Worm (Caenorhabditis elegans) whole organism, L1 larva: ENCODE results near the gene ttr-16.

Source experiments
- C04F5.9 ChIP-seq: sonication (generic microtip); optimal IDR thresholded peaks from 2 replicates; lab custom pipeline; 2016; ENCODE audit warnings: missing genetic modification characterization, missing compliant biosample characterization
- C16A3.4 ChIP-seq: fragments of 150-350 bp; optimal IDR thresholded peaks from 2 replicates; lab custom pipeline; 2014; ENCODE audit warnings: missing biosample characterization, missing genetic modification characterization
- C34B4.2 ChIP-seq: sonication (generic microtip); optimal IDR thresholded peaks from 2 replicates; lab custom pipeline; 2017; ENCODE audit warnings: mild to moderate bottlenecking, missing genetic modification characterization, missing compliant biosample characterization
- F16B12.6 ChIP-seq: fragments of 150-350 bp; optimal IDR thresholded peaks from 2 replicates; lab custom pipeline; 2014; ENCODE audit warnings: missing biosample characterization, missing genetic modification characterization
- aha-1 ChIP-seq: fragments of 150-350 bp; optimal IDR thresholded peaks from 2 replicates; lab custom pipeline; 2014; ENCODE audit warnings: missing biosample characterization, missing genetic modification characterization
- aly-2 ChIP-seq: fragments of 150-350 bp; optimal IDR thresholded peaks from 2 replicates; lab custom pipeline; 2014; ENCODE audit warnings: missing biosample characterization, missing genetic modification characterization
- ceh-63 ChIP-seq: fragments of 200-800 bp; sonication (Bioruptor generic); optimal IDR thresholded peaks from 2 replicates; lab custom pipeline; 2018; ENCODE audit warnings: mild to moderate bottlenecking, missing genetic modification characterization, missing compliant biosample characterization
- ceh-8 ChIP-seq: fragments of 200-800 bp; sonication (Bioruptor generic); optimal IDR thresholded peaks from 2 replicates; lab custom pipeline; 2018; ENCODE audit warnings: mild to moderate bottlenecking, missing genetic modification characterization, moderate library complexity, missing compliant biosample characterization
- ceh-82 ChIP-seq, 3 experiments: fragments of 150-350 bp in 1 of 3; sonication (generic microtip) in 2 of 3; optimal IDR thresholded peaks; 2 replicates each; lab custom pipeline; 2014 to 2017; ENCODE audit warnings: missing biosample characterization in 3 of 3, missing genetic modification characterization in 3 of 3
- ceh-90 ChIP-seq: sonication (generic microtip); optimal IDR thresholded peaks from 2 replicates; lab custom pipeline; 2016; ENCODE audit warnings: missing genetic modification characterization, missing compliant biosample characterization
- dpl-1 ChIP-seq, 3 experiments: fragments of 150-350 bp in 2 of 3; sonication (generic microtip) in 1 of 3; optimal IDR thresholded peaks; 2 replicates each; lab custom pipeline; 2014 to 2017; ENCODE audit warnings: missing biosample characterization in 3 of 3, missing genetic modification characterization in 3 of 3, missing genetic modification reagents in 3 of 3
- efl-1 ChIP-seq, 4 experiments: fragments of 150-350 bp; optimal IDR thresholded peaks in 3 of 4; peaks in 1 of 4; 1 replicate in 1 of 4; 2 replicates in 3 of 4; lab custom pipeline; 2014; ENCODE audit warnings: missing biosample characterization in 2 of 4, missing genetic modification characterization in 2 of 4, missing genetic modification reagents in 2 of 4
- elt-2 ChIP-seq: sonication (generic microtip); optimal IDR thresholded peaks from 2 replicates; lab custom pipeline; 2016; ENCODE audit warnings: missing genetic modification characterization, mild to moderate bottlenecking, inconsistent platforms, missing compliant biosample characterization, missing genetic modification reagents
- fkh-10 ChIP-seq: sonication (generic microtip); optimal IDR thresholded peaks from 2 replicates; lab custom pipeline; 2017; ENCODE audit warnings: missing biosample characterization, missing genetic modification reagents, missing genetic modification characterization
- fkh-4 ChIP-seq: sonication (generic microtip); optimal IDR thresholded peaks from 2 replicates; lab custom pipeline; 2016; ENCODE audit warnings: missing compliant biosample characterization, missing genetic modification characterization, borderline replicate concordance
- fos-1 ChIP-seq: fragments of 150-350 bp; optimal IDR thresholded peaks from 2 replicates; lab custom pipeline; 2014; ENCODE audit warnings: missing biosample characterization, missing genetic modification characterization
- grh-1 ChIP-seq: fragments of 200-800 bp; sonication (Bioruptor generic); IDR thresholded peaks from 2 replicates; pipeline ENCODE4 v1.3.6; 2022; ENCODE audit warnings: missing genetic modification reagents, missing genetic modification characterization, missing compliant biosample characterization
- hlh-17 ChIP-seq: fragments of 200-800 bp; sonication (Bioruptor generic); optimal IDR thresholded peaks from 2 replicates; lab custom pipeline; 2018; ENCODE audit warnings: missing genetic modification characterization, mild to moderate bottlenecking, missing compliant biosample characterization, moderate library complexity, borderline replicate concordance
- hlh-4 ChIP-seq: sonication (generic microtip); optimal IDR thresholded peaks from 2 replicates; lab custom pipeline; 2016; ENCODE audit warnings: mild to moderate bottlenecking, missing genetic modification characterization, missing compliant biosample characterization
- isw-1 ChIP-seq: fragments of 200-800 bp; sonication (Bioruptor generic); IDR thresholded peaks from 2 replicates; pipeline ENCODE4 v1.3.6; 2022; ENCODE audit warnings: missing genetic modification characterization, missing compliant biosample characterization
- jun-1 ChIP-seq: fragments of 150-350 bp; optimal IDR thresholded peaks from 2 replicates; lab custom pipeline; 2014; ENCODE audit warnings: missing biosample characterization, missing genetic modification reagents, missing genetic modification characterization
- lin-14 ChIP-seq: fragments of 200-800 bp; sonication (Bioruptor generic); optimal IDR thresholded peaks from 2 replicates; lab custom pipeline; 2018; ENCODE audit warnings: mild to moderate bottlenecking, missing genetic modification characterization, moderate library complexity, missing compliant biosample characterization
- lin-15B ChIP-seq: fragments of 150-350 bp; sonication (generic microtip); optimal IDR thresholded peaks from 3 replicates; lab custom pipeline; 2014; ENCODE audit warnings: missing biosample characterization, missing genetic modification characterization
- lin-35 ChIP-seq, 2 experiments: fragments of 150-350 bp; optimal IDR thresholded peaks; 2 replicates each; lab custom pipeline; 2014; ENCODE audit warnings: missing biosample characterization in 2 of 2, missing genetic modification characterization in 2 of 2, missing genetic modification reagents in 2 of 2
- lin-39 ChIP-seq: fragments of 150-350 bp; optimal IDR thresholded peaks from 2 replicates; lab custom pipeline; 2014; ENCODE audit warnings: missing biosample characterization, missing genetic modification reagents, missing genetic modification characterization
- lir-3 ChIP-seq: sonication (generic microtip); optimal IDR thresholded peaks from 2 replicates; lab custom pipeline; 2016; ENCODE audit warnings: mild to moderate bottlenecking, missing genetic modification characterization, moderate library complexity, missing compliant biosample characterization; ENCODE audit not compliant: poor library complexity
- lsy-2 ChIP-seq, 2 experiments: fragments of 150-350 bp; optimal IDR thresholded peaks; 2 replicates each; lab custom pipeline; 2014; ENCODE audit warnings: missing biosample characterization in 2 of 2, missing genetic modification characterization in 2 of 2
- mdl-1 ChIP-seq, 2 experiments: fragments of 150-350 bp; optimal IDR thresholded peaks; 2 replicates each; lab custom pipeline; 2014 to 2017; ENCODE audit warnings: missing biosample characterization in 2 of 2, missing genetic modification characterization in 2 of 2, inconsistent platforms in 1 of 2
- mef-2 ChIP-seq: fragments of 150-350 bp; optimal IDR thresholded peaks from 2 replicates; lab custom pipeline; 2014; ENCODE audit warnings: missing biosample characterization, missing genetic modification characterization
- nhr-19 ChIP-seq: fragments of 200-800 bp; sonication (Bioruptor generic); conservative IDR thresholded peaks from 2 replicates; pipeline ENCODE4 v1.3.6; 2022; ENCODE audit warnings: missing genetic modification characterization, missing compliant biosample characterization
- nhr-20 ChIP-seq: sonication (generic microtip); optimal IDR thresholded peaks from 2 replicates; lab custom pipeline; 2016; ENCODE audit warnings: mild to moderate bottlenecking, missing genetic modification characterization, missing compliant biosample characterization
- nhr-28 ChIP-seq: fragments of 150-350 bp; optimal IDR thresholded peaks from 2 replicates; lab custom pipeline; 2014; ENCODE audit warnings: missing biosample characterization, missing genetic modification characterization
- nhr-47 ChIP-seq: sonication (generic microtip); optimal IDR thresholded peaks from 2 replicates; lab custom pipeline; 2016; ENCODE audit warnings: mild to moderate bottlenecking, missing genetic modification characterization, moderate library complexity, missing compliant biosample characterization
- nhr-71 ChIP-seq: sonication (generic microtip); optimal IDR thresholded peaks from 2 replicates; lab custom pipeline; 2016; ENCODE audit warnings: mild to moderate bottlenecking, missing genetic modification characterization, moderate library complexity, missing compliant biosample characterization
- nhr-84 ChIP-seq: sonication (generic microtip); optimal IDR thresholded peaks from 2 replicates; lab custom pipeline; 2017; ENCODE audit warnings: missing biosample characterization, missing genetic modification characterization
- nhr-85 ChIP-seq: sonication (generic microtip); peaks from one replicate; lab custom pipeline; 2016; ENCODE audit warnings: missing genetic modification characterization, inconsistent platforms, missing compliant biosample characterization
- pag-3 ChIP-seq: sonication (generic microtip); optimal IDR thresholded peaks from 2 replicates; lab custom pipeline; 2017; ENCODE audit warnings: missing genetic modification characterization, mild to moderate bottlenecking, missing compliant biosample characterization, antibody characterized with exemption, borderline replicate concordance; ENCODE audit not compliant: insufficient read depth
- pqm-1 ChIP-seq: sonication (generic microtip); optimal IDR thresholded peaks from 3 replicates; lab custom pipeline; 2017; ENCODE audit warnings: missing biosample characterization, missing genetic modification characterization
- rnt-1 ChIP-seq: sonication (generic microtip); optimal IDR thresholded peaks from 2 replicates; lab custom pipeline; 2016; ENCODE audit warnings: mild to moderate bottlenecking, missing genetic modification characterization, moderate library complexity, missing compliant biosample characterization
- skn-1 ChIP-seq: fragments of 150-350 bp; optimal IDR thresholded peaks from 2 replicates; lab custom pipeline; 2014; ENCODE audit warnings: missing biosample characterization, missing genetic modification characterization
- snu-23 ChIP-seq: sonication (generic microtip); optimal IDR thresholded peaks from 2 replicates; lab custom pipeline; 2016; ENCODE audit warnings: missing genetic modification characterization, missing compliant biosample characterization
- sox-4 ChIP-seq: sonication (generic microtip); optimal IDR thresholded peaks from 2 replicates; lab custom pipeline; 2016; ENCODE audit warnings: missing genetic modification characterization, missing compliant biosample characterization
- sptf-1 ChIP-seq: fragments of 150-350 bp; optimal IDR thresholded peaks from 2 replicates; lab custom pipeline; 2014; ENCODE audit warnings: missing biosample characterization, missing genetic modification characterization
- sup-37 ChIP-seq: fragments of 200-800 bp; sonication (Bioruptor generic); optimal IDR thresholded peaks from 2 replicates; lab custom pipeline; 2018; ENCODE audit warnings: mild to moderate bottlenecking, missing genetic modification characterization, missing compliant biosample characterization
- swsn-7 ChIP-seq: sonication (generic microtip); optimal IDR thresholded peaks from 2 replicates; lab custom pipeline; 2016; ENCODE audit warnings: missing genetic modification characterization, missing compliant biosample characterization
- tlp-1 ChIP-seq: fragments of 150-350 bp; optimal IDR thresholded peaks from 2 replicates; lab custom pipeline; 2014; ENCODE audit warnings: missing biosample characterization, missing genetic modification characterization
- unc-30 ChIP-seq: sonication (generic microtip); optimal IDR thresholded peaks from 2 replicates; lab custom pipeline; 2017; ENCODE audit warnings: missing biosample characterization, missing genetic modification characterization
- unc-86 ChIP-seq: sonication (generic microtip); optimal IDR thresholded peaks from 2 replicates; lab custom pipeline; 2016; ENCODE audit warnings: missing genetic modification characterization, missing compliant biosample characterization
- unc-98 ChIP-seq: fragments of 200-800 bp; sonication (Bioruptor generic); IDR thresholded peaks from 2 replicates; pipeline ENCODE4 v1.3.6; 2022; ENCODE audit warnings: missing genetic modification characterization, missing compliant biosample characterization
- vab-15 ChIP-seq: sonication (generic microtip); optimal IDR thresholded peaks from 2 replicates; lab custom pipeline; 2017; ENCODE audit warnings: missing genotype, mild to moderate bottlenecking, missing genetic modification characterization, missing compliant biosample characterization
- xbp-1 ChIP-seq: sonication (generic microtip); optimal IDR thresholded peaks from 2 replicates; lab custom pipeline; 2016; ENCODE audit warnings: missing genetic modification characterization, missing compliant biosample characterization
- zip-4 ChIP-seq: fragments of 200-800 bp; sonication (Bioruptor generic); optimal IDR thresholded peaks from 2 replicates; lab custom pipeline; 2018; ENCODE audit warnings: mild to moderate bottlenecking, missing genetic modification characterization, moderate library complexity, missing compliant biosample characterization

Gene ttr-16

ce11 chrIV:11068314-11068713 lies 4.4 kb upstream of the ttr-16 start (continued):
- TF ChIP-seq fkh-4 (tag; lab: Kevin White, UChicago) (no peak), unc-86 (tag; lab: Kevin White, UChicago) (no peak), xbp-1 (tag; lab: Kevin White, UChicago) (peak; percentile 35), swsn-7 (tag; lab: Kevin White, UChicago) (peak; percentile 51), C04F5.9 (peak; percentile 18), jun-1 (no peak), aha-1 (no peak), skn-1 (tag; lab: Kevin White, UChicago) (no peak), C16A3.4 (tag; lab: Kevin White, UChicago) (peak; percentile 27), lir-3 (tag; lab: Kevin White, UChicago) (peak; percentile 60), sox-4 (no peak), pqm-1 (tag; lab: Kevin White, UChicago) (no peak), isw-1 (GFP tag; lab: Robert Waterston, UW) (no peak), aly-2 (tag; lab: Kevin White, UChicago) (no peak), hlh-4 (tag; lab: Kevin White, UChicago) (no peak), ceh-63 (GFP tag; lab: Kevin White, UChicago) (no peak), fkh-10 (GFP tag; lab: Kevin White, UChicago) (no peak), unc-98 (peak; percentile 44; the same call in 1 of the 2 replicates), pag-3 (tag; lab: Kevin White, UChicago) (no peak), tlp-1 (no peak), efl-1 (optimal IDR thresholded peaks at IDR 0.05; lab: Kevin White, UChicago) (peak; percentile 15 to 44), efl-1 (GFP tag; optimal IDR thresholded peaks at IDR 0.05 in 1 of 2; lab: Kevin White, UChicago) (peak in 1 of 2 experiments; percentile 65), lin-15B (tag; lab: Kevin White, UChicago) (no peak), sptf-1 (no peak), lin-14 (GFP tag; lab: Kevin White, UChicago) (peak; percentile 90), unc-30 (tag; lab: Kevin White, UChicago) (no peak), zip-4 (GFP tag; lab: Kevin White, UChicago) (no peak), hlh-17 (no peak), lin-39 (tag; lab: Kevin White, UChicago) (peak; percentile 96), C34B4.2 (no peak), mdl-1 (tag; optimal IDR thresholded peaks at IDR 0.05; lab: Kevin White, UChicago) (peak in 1 of 2 experiments; percentile 0), lin-35 (GFP tag; optimal IDR thresholded peaks at IDR 0.05; lab: Kevin White, UChicago) (no peak), lsy-2 (tag; optimal IDR thresholded peaks at IDR 0.05; lab: Kevin White, UChicago) (peak; percentile 78 to 87), ceh-8 (GFP tag; lab: Kevin White, UChicago) (no peak), nhr-71 (tag; lab: Kevin White, UChicago) (peak; percentile 96), nhr-19 (GFP tag; lab: Robert Waterston, UW) (peak; percentile 88), F16B12.6 (tag; lab: Kevin White, UChicago) (no peak), elt-2 (tag; lab: Kevin White, UChicago) (no peak), nhr-20 (peak; percentile 66)
- TF ChIP-seq, all 84 proteins: peak for 27

ce11 chrIV:11067003-11067402 lies 3.1 kb upstream of the ttr-16 start, which contains the start of gene ttr-17:
TSS of gene ttr-17 (minus strand) at chrIV:11067026.
- no peak for TF ChIP-seq mef-2 (tag; lab: Kevin White, UChicago)
- TF ChIP-seq lsy-2 (tag; optimal IDR thresholded peaks at IDR 0.05; lab: Kevin White, UChicago): peak; percentile 12 to 45
- TF ChIP-seq nhr-19 (GFP tag; lab: Robert Waterston, UW): peak; percentile 36
- TF ChIP-seq aha-1: no peak
- no peak for TF ChIP-seq nhr-84 (tag; lab: Kevin White, UChicago)
- no peak for TF ChIP-seq nhr-47 (tag; lab: Kevin White, UChicago)
- TF ChIP-seq ceh-8 (GFP tag; lab: Kevin White, UChicago): no peak
- TF ChIP-seq dpl-1 (GFP tag; optimal IDR thresholded peaks at IDR 0.05; lab: Kevin White, UChicago): no peak
- peak; percentile 58 for TF ChIP-seq nhr-71 (tag; lab: Kevin White, UChicago)
- no peak for TF ChIP-seq vab-15 (tag; lab: Kevin White, UChicago)
- no peak for TF ChIP-seq aly-2 (tag; lab: Kevin White, UChicago)
- TF ChIP-seq pqm-1 (tag; lab: Kevin White, UChicago): no peak
- TF ChIP-seq grh-1 (GFP tag; lab: Robert Waterston, UW): no peak
- TF ChIP-seq nhr-85 (tag; lab: Kevin White, UChicago): no peak
- peak; percentile 17 for TF ChIP-seq snu-23
- peak; percentile 55 for TF ChIP-seq rnt-1 (tag; lab: Kevin White, UChicago)
- no peak for TF ChIP-seq tlp-1
- no peak for TF ChIP-seq ceh-82 (tag; optimal IDR thresholded peaks at IDR 0.05; lab: Kevin White, UChicago)
- no peak for TF ChIP-seq zip-4 (GFP tag; lab: Kevin White, UChicago)
- no peak for TF ChIP-seq sup-37
- TF ChIP-seq fos-1 (tag; lab: Kevin White, UChicago): no peak
- TF ChIP-seq ceh-90 (tag; lab: Kevin White, UChicago): no peak
- no peak for TF ChIP-seq nhr-28 (tag; lab: Kevin White, UChicago)
